Fruit fly (Drosophila melanogaster) whole organism, embryonic: Measurements from ENCODE around the gene CG32388.

Experiments used
- Asciz ChIP-seq: fragments of 200-800 bp; sonication (Bioruptor generic); optimal IDR thresholded peaks from 2 replicates; lab custom pipeline; 2017; ENCODE audit warnings: missing biosample characterization, mild to moderate bottlenecking, missing genetic modification characterization, missing genetic modification reagents
- B-H1 ChIP-seq: fragments of 200-800 bp; sonication (Bioruptor generic); IDR thresholded peaks from 3 replicates; pipeline ENCODE4 v1.3.6; 2022; ENCODE audit warnings: missing biosample characterization, missing genetic modification characterization
- CG10209 ChIP-seq: fragments of 200-800 bp; sonication (Bioruptor generic); optimal IDR thresholded peaks from 3 replicates; lab custom pipeline; 2017; ENCODE audit warnings: missing biosample characterization, mild to moderate bottlenecking, missing genetic modification characterization, missing genetic modification reagents
- CG10321 ChIP-seq: fragments of 200-800 bp; sonication (Bioruptor generic); IDR thresholded peaks from 2 replicates; pipeline ENCODE4 v1.3.6; 2022; ENCODE audit warnings: missing biosample characterization, missing genetic modification characterization
- CG11398 ChIP-seq: fragments of 200-800 bp; sonication (Bioruptor generic); optimal IDR thresholded peaks from 2 replicates; lab custom pipeline; 2016; ENCODE audit warnings: missing biosample characterization, missing genetic modification characterization
- CG11560 ChIP-seq: fragments of 200-800 bp; sonication (Bioruptor generic); IDR thresholded peaks from 3 replicates; pipeline ENCODE4 v1.3.6; 2022; ENCODE audit warnings: missing biosample characterization, missing genetic modification characterization
- CG11695 ChIP-seq: fragments of 200-800 bp; sonication (Bioruptor generic); IDR thresholded peaks from 3 replicates; pipeline ENCODE4 v1.3.6; 2022; ENCODE audit warnings: missing biosample characterization, missing genetic modification characterization
- CG14441 ChIP-seq: fragments of 200-800 bp; sonication (Bioruptor generic); IDR thresholded peaks from 2 replicates; pipeline ENCODE4 v1.3.6; 2022; ENCODE audit warnings: missing biosample characterization, missing genetic modification characterization
- CG15011 ChIP-seq: fragments of 200-800 bp; sonication (Bioruptor generic); optimal IDR thresholded peaks from 3 replicates; lab custom pipeline; 2018; ENCODE audit warnings: missing biosample characterization, mild to moderate bottlenecking, missing genetic modification characterization
- CG1832 ChIP-seq: fragments of 200-800 bp; sonication (Bioruptor generic); optimal IDR thresholded peaks from 2 replicates; lab custom pipeline; 2017; ENCODE audit warnings: missing biosample characterization, mild to moderate bottlenecking, missing genetic modification characterization, inconsistent platforms
- CG18599 ChIP-seq: fragments of 200-800 bp; sonication (Bioruptor generic); optimal IDR thresholded peaks from 3 replicates; lab custom pipeline; 2017; ENCODE audit warnings: missing biosample characterization, missing genetic modification characterization, mild to moderate bottlenecking, moderate library complexity, missing genetic modification reagents
- CG33213 ChIP-seq: fragments of 200-800 bp; sonication (Bioruptor generic); optimal IDR thresholded peaks from 3 replicates; lab custom pipeline; 2016; ENCODE audit warnings: missing biosample characterization, missing genetic modification characterization
- CG42726 ChIP-seq: fragments of 200-800 bp; sonication (Bioruptor generic); IDR thresholded peaks from 2 replicates; pipeline ENCODE4 v1.3.6; 2022; ENCODE audit warnings: missing biosample characterization, missing genetic modification characterization; ENCODE audit not compliant: partially characterized antibody
- CG4820 ChIP-seq: fragments of 200-800 bp; sonication (Bioruptor generic); optimal IDR thresholded peaks from 3 replicates; lab custom pipeline; 2016; ENCODE audit warnings: missing biosample characterization, missing genetic modification characterization
- CG8765 ChIP-seq: fragments of 200-800 bp; sonication (Bioruptor generic); IDR thresholded peaks from 2 replicates; pipeline ENCODE4 v1.3.6; 2022; ENCODE audit warnings: missing biosample characterization, missing genetic modification characterization
- CG9215 ChIP-seq: fragments of 200-800 bp; sonication (Bioruptor generic); IDR thresholded peaks from 2 replicates; pipeline ENCODE4 v1.3.6; 2022; ENCODE audit warnings: missing biosample characterization, missing genetic modification characterization
- CHES-1-like ChIP-seq: fragments of 200-800 bp; sonication (Bioruptor generic); optimal IDR thresholded peaks from 2 replicates; lab custom pipeline; 2016; ENCODE audit warnings: missing biosample characterization, missing genetic modification characterization
- CrebB ChIP-seq: fragments of 200-800 bp; sonication (Bioruptor generic); optimal IDR thresholded peaks from 3 replicates; lab custom pipeline; 2018; ENCODE audit warnings: missing biosample characterization, mild to moderate bottlenecking, missing genetic modification characterization
- D19B ChIP-seq: fragments of 200-800 bp; sonication (Bioruptor generic); optimal IDR thresholded peaks from 2 replicates; lab custom pipeline; 2017; ENCODE audit warnings: missing biosample characterization, mild to moderate bottlenecking, missing genetic modification characterization
- Dek ChIP-seq: fragments of 200-800 bp; sonication (Bioruptor generic); optimal IDR thresholded peaks from 3 replicates; lab custom pipeline; 2019; ENCODE audit warnings: missing biosample characterization, mild to moderate bottlenecking, missing genetic modification characterization, moderate library complexity
- HLHmδ ChIP-seq: fragments of 200-800 bp; sonication (Bioruptor generic); optimal IDR thresholded peaks from 2 replicates; lab custom pipeline; 2018; ENCODE audit warnings: missing biosample characterization, mild to moderate bottlenecking, missing genetic modification characterization, moderate library complexity
- Meics ChIP-seq: fragments of 200-800 bp; sonication (Bioruptor generic); optimal IDR thresholded peaks from 2 replicates; lab custom pipeline; 2017; ENCODE audit warnings: missing biosample characterization, mild to moderate bottlenecking, missing genetic modification characterization
- PHDP ChIP-seq: fragments of 200-800 bp; sonication (Bioruptor generic); optimal IDR thresholded peaks from 3 replicates; lab custom pipeline; 2018; ENCODE audit warnings: missing biosample characterization, mild to moderate bottlenecking, missing genetic modification characterization, moderate library complexity
- Taf1 ChIP-seq: fragments of 200-800 bp; sonication (Bioruptor generic); IDR thresholded peaks from 2 replicates; pipeline ENCODE4 v1.3.6; 2022; ENCODE audit warnings: missing biosample characterization, missing genetic modification characterization
- ase ChIP-seq: fragments of 200-800 bp; sonication (Bioruptor generic); IDR thresholded peaks from 3 replicates; pipeline ENCODE4 v1.3.6; 2022; ENCODE audit warnings: missing biosample characterization, missing genetic modification characterization
- bab2 ChIP-seq: fragments of 200-800 bp; sonication (Bioruptor generic); optimal IDR thresholded peaks from 2 replicates; lab custom pipeline; 2016; ENCODE audit warnings: missing biosample characterization, missing genetic modification characterization
- ci ChIP-seq: fragments of 200-800 bp; sonication (Bioruptor generic); IDR thresholded peaks from 3 replicates; pipeline ENCODE4 v1.3.6; 2022; ENCODE audit warnings: missing biosample characterization, missing genetic modification characterization
- corto ChIP-seq: fragments of 200-800 bp; sonication (Bioruptor generic); optimal IDR thresholded peaks from 2 replicates; lab custom pipeline; 2016; ENCODE audit warnings: missing biosample characterization, mild to moderate bottlenecking, missing genetic modification characterization, moderate library complexity
- croc ChIP-seq: fragments of 200-800 bp; sonication (Bioruptor generic); conservative IDR thresholded peaks from 3 replicates; pipeline ENCODE4 v1.3.6; 2022; ENCODE audit warnings: missing biosample characterization, missing genetic modification characterization
- crol ChIP-seq: fragments of 200-800 bp; sonication (Bioruptor generic); IDR thresholded peaks from 2 replicates; pipeline ENCODE4 v1.3.6; 2022; ENCODE audit warnings: missing biosample characterization, missing genetic modification characterization
- ems ChIP-seq: fragments of 200-800 bp; sonication (Bioruptor generic); optimal IDR thresholded peaks from 3 replicates; lab custom pipeline; 2016; ENCODE audit warnings: missing biosample characterization, missing genetic modification characterization
- eyg ChIP-seq: fragments of 200-800 bp; sonication (Bioruptor generic); optimal IDR thresholded peaks from 3 replicates; lab custom pipeline; 2016; ENCODE audit warnings: missing biosample characterization, missing genetic modification characterization
- fd96Cb ChIP-seq: fragments of 200-800 bp; sonication (Bioruptor generic); optimal IDR thresholded peaks from 2 replicates; lab custom pipeline; 2018; ENCODE audit warnings: missing biosample characterization, mild to moderate bottlenecking, missing genetic modification characterization, moderate library complexity
- gem ChIP-seq: fragments of 200-800 bp; sonication (Bioruptor generic); optimal IDR thresholded peaks from 2 replicates; lab custom pipeline; 2019; ENCODE audit warnings: missing biosample characterization, mild to moderate bottlenecking, missing genetic modification characterization, moderate library complexity
- h ChIP-seq: fragments of >200 bp; optimal IDR thresholded peaks from 2 replicates; lab custom pipeline; 2017
- hb ChIP-seq: fragments of 200-800 bp; sonication (Bioruptor generic); IDR thresholded peaks from 3 replicates; pipeline ENCODE4 v1.3.6; 2022; ENCODE audit warnings: missing biosample characterization, missing genetic modification characterization; ENCODE audit not compliant: partially characterized antibody
- hkb ChIP-seq, 2 experiments: fragments of 200-800 bp in 1 of 2; fragments of >200 bp in 1 of 2; sonication (Bioruptor generic) in 1 of 2; IDR thresholded peaks in 1 of 2; optimal IDR thresholded peaks in 1 of 2; 2 replicates each; pipeline versions ENCODE4 v1.3.6 to Lab custom; 2017 to 2022; ENCODE audit warnings: missing biosample characterization in 1 of 2, missing genetic modification characterization in 1 of 2
- kni ChIP-seq: fragments of 200-800 bp; sonication (Bioruptor generic); optimal IDR thresholded peaks from 3 replicates; lab custom pipeline; 2017; ENCODE audit warnings: mild to moderate bottlenecking, missing biosample characterization, missing genetic modification reagents, missing genetic modification characterization
- lab ChIP-seq: fragments of 200-800 bp; sonication (Bioruptor generic); optimal IDR thresholded peaks from 3 replicates; lab custom pipeline; 2017; ENCODE audit warnings: missing biosample characterization, missing genetic modification characterization, mild to moderate bottlenecking, moderate library complexity, missing genetic modification reagents
- luna ChIP-seq: fragments of 200-800 bp; sonication (Bioruptor generic); optimal IDR thresholded peaks from 2 replicates; lab custom pipeline; 2016; ENCODE audit warnings: missing biosample characterization, missing genetic modification characterization
- maf-S ChIP-seq: fragments of 200-800 bp; sonication (Bioruptor generic); optimal IDR thresholded peaks from 2 replicates; lab custom pipeline; 2016; ENCODE audit warnings: missing biosample characterization, missing genetic modification characterization
- nerfin-2 ChIP-seq: fragments of 200-800 bp; sonication (Bioruptor generic); IDR thresholded peaks from 2 replicates; pipeline ENCODE4 v1.3.6; 2022; ENCODE audit warnings: missing biosample characterization, missing genetic modification characterization; ENCODE audit not compliant: partially characterized antibody
- onecut ChIP-seq: fragments of 200-800 bp; sonication (Bioruptor generic); IDR thresholded peaks from 2 replicates; pipeline ENCODE4 v1.3.6; 2022; ENCODE audit warnings: missing biosample characterization, missing genetic modification characterization
- run ChIP-seq: fragments of 200-800 bp; sonication (Bioruptor generic); optimal IDR thresholded peaks from 3 replicates; lab custom pipeline; 2018; ENCODE audit warnings: missing biosample characterization, mild to moderate bottlenecking, missing genetic modification characterization
- shn ChIP-seq: fragments of 200-800 bp; sonication (Bioruptor generic); optimal IDR thresholded peaks from 3 replicates; lab custom pipeline; 2016; ENCODE audit warnings: missing biosample characterization, missing genetic modification characterization
- sr ChIP-seq: fragments of 200-800 bp; sonication (Bioruptor generic); IDR thresholded peaks from 3 replicates; pipeline ENCODE4 v1.3.6; 2022; ENCODE audit warnings: missing biosample characterization, missing genetic modification characterization
- trem ChIP-seq: fragments of 200-800 bp; optimal IDR thresholded peaks from 3 replicates; lab custom pipeline; 2019; ENCODE audit warnings: missing biosample characterization, mild to moderate bottlenecking, missing genetic modification characterization, moderate library complexity
- trh ChIP-seq: fragments of 200-800 bp; sonication (Bioruptor generic); optimal IDR thresholded peaks from 2 replicates; lab custom pipeline; 2016; ENCODE audit warnings: missing biosample characterization, missing genetic modification characterization

Gene CG32388

dm6 chr3L:6979387-6980249, 4.8 kb downstream of the CG32388 start, which contains the start of gene Galphai (continued):
- TF ChIP-seq fd96Cb (tag; lab: Kevin White, UChicago), result no peak
- TF ChIP-seq shn (GFP tag; lab: Kevin White, UChicago), result peak; percentile 58
- TF ChIP-seq CG4820 (GFP tag; lab: Kevin White, UChicago), result peak; percentile 11
- no peak for TF ChIP-seq CG1832
- peak; percentile 55 for TF ChIP-seq lab
- no peak for TF ChIP-seq CG15011 (GFP tag; lab: Kevin White, UChicago)
- no peak for TF ChIP-seq h (lab: Kevin White, UChicago)
- no peak for TF ChIP-seq Meics
- peak; percentile 12 for TF ChIP-seq eyg
- no peak for TF ChIP-seq ase
- no peak for TF ChIP-seq corto
- TF ChIP-seq onecut (GFP tag; lab: Robert Waterston, UW), result no peak
- no peak for TF ChIP-seq gem (tag; lab: Kevin White, UChicago)
- TF ChIP-seq CG42726, result peak; percentile 60
- peak; percentile 51 for TF ChIP-seq run (tag; lab: Kevin White, UChicago)
- TF ChIP-seq CG11695 (GFP tag; lab: Robert Waterston, UW), result no peak
- TF ChIP-seq CG18599 (GFP tag; lab: Kevin White, UChicago), result no peak
- 0 out of 2 replicates have a peak, but pooled peaks have one; percentile 38 for TF ChIP-seq CG8765 (GFP tag; lab: Robert Waterston, UW)
- peak; percentile 24 for TF ChIP-seq maf-S
- TF ChIP-seq CG10209, result no peak
- TF ChIP-seq croc (GFP tag; lab: Robert Waterston, UW), result no peak
- TF ChIP-seq CG11560 (tag; lab: Robert Waterston, UW), result peak; percentile 62; the same call in 2 of the 3 replicates
- TF ChIP-seq sr (GFP tag; lab: Robert Waterston, UW), result no peak
- TF ChIP-seq Asciz (GFP tag; lab: Kevin White, UChicago), result no peak
- TF ChIP-seq CG14441 (GFP tag; lab: Robert Waterston, UW), result no peak
- TF ChIP-seq trem (tag; lab: Kevin White, UChicago), result peak; percentile 91
- TF ChIP-seq bab2, result no peak
- TF ChIP-seq Dek, result peak; percentile 6
- TF ChIP-seq crol (GFP tag; lab: Robert Waterston, UW), result peak; percentile 68; the same call in 1 of the 2 replicates
- no peak for TF ChIP-seq B-H1
- peak; percentile 69 for TF ChIP-seq hkb (optimal IDR thresholded peaks at IDR 0.05; lab: Kevin White, UChicago)
- peak; percentile 37; the same call in 1 of the 2 replicates for TF ChIP-seq hkb (GFP tag; IDR thresholded peaks at IDR 0.05; lab: Robert Waterston, UW)
- TF ChIP-seq nerfin-2 (GFP tag; lab: Robert Waterston, UW), result no peak
- no peak for TF ChIP-seq trh (GFP tag; lab: Kevin White, UChicago)
- peak; percentile 17 for TF ChIP-seq kni (GFP tag; lab: Kevin White, UChicago)
- no peak for TF ChIP-seq hb (GFP tag; lab: Robert Waterston, UW)
- TF ChIP-seq CG11398 (GFP tag; lab: Kevin White, UChicago), result no peak
- peak; percentile 57 for TF ChIP-seq CrebB (tag; lab: Kevin White, UChicago)
- TF ChIP-seq CG10321 (GFP tag; lab: Robert Waterston, UW), result peak; percentile 49; the same call in 1 of the 2 replicates
- TF ChIP-seq ems (GFP tag; lab: Kevin White, UChicago), result peak; percentile 40
- no peak for TF ChIP-seq Taf1 (GFP tag; lab: Robert Waterston, UW)
- TF ChIP-seq CHES-1-like (GFP tag; lab: Kevin White, UChicago), result peak; percentile 55
- peak; percentile 44 for TF ChIP-seq luna (GFP tag; lab: Kevin White, UChicago)
- peak; percentile 97 for TF ChIP-seq CG33213 (GFP tag; lab: Kevin White, UChicago)
- TF ChIP-seq D19B (GFP tag; lab: Kevin White, UChicago), result no peak
- peak; percentile 37 for TF ChIP-seq PHDP (tag; lab: Kevin White, UChicago)
- peak; percentile 77; the same call in 2 of the 3 replicates for TF ChIP-seq ci (GFP tag; lab: Robert Waterston, UW)
- TF ChIP-seq CG9215 (GFP tag; lab: Robert Waterston, UW), result no peak
- peak; percentile 16 for TF ChIP-seq HLHmδ (GFP tag; lab: Kevin White, UChicago)
